Worm (Caenorhabditis elegans): ENCODE data around the gene T28C6.3.

T28C6.3 gene

ce11 chrIV:8794895-8795665, 25.1 kb upstream of the T28C6.3 start:
- TF ChIP-seq ceh-82 (tag; optimal IDR thresholded peaks at IDR 0.05): no peak
- no peak for TF ChIP-seq dmd-4 (tag; optimal IDR thresholded peaks at IDR 0.05)
- no peak for TF ChIP-seq alr-1 (tag; optimal IDR thresholded peaks at IDR 0.05)
- no peak for TF ChIP-seq nhr-11 (tag; optimal IDR thresholded peaks at IDR 0.05)
- TF ChIP-seq unc-62 (GFP tag; optimal IDR thresholded peaks at IDR 0.05): peak; percentile 45
- TF ChIP-seq sma-9 (GFP tag; optimal IDR thresholded peaks at IDR 0.05): peak; percentile 90
- no peak for TF ChIP-seq sma-9 (tag; optimal IDR thresholded peaks at IDR 0.05)
- TF ChIP-seq snpc-4 (tag; optimal IDR thresholded peaks at IDR 0.05): peak; percentile 10
- TF ChIP-seq nhr-6 (tag; optimal IDR thresholded peaks at IDR 0.05): peak; percentile 70
- TF ChIP-seq mbf-1 (tag; optimal IDR thresholded peaks at IDR 0.05): no peak
- peak; percentile 44 for TF ChIP-seq lin-11 (tag; optimal IDR thresholded peaks at IDR 0.05)
- TF ChIP-seq sma-3 (GFP tag; optimal IDR thresholded peaks at IDR 0.05): peak; percentile 77
- TF ChIP-seq nhr-12 (tag; optimal IDR thresholded peaks at IDR 0.05): no peak
- peak; percentile 87 for TF ChIP-seq sem-4 (tag; optimal IDR thresholded peaks at IDR 0.05)
- TF ChIP-seq nhr-10 (tag; optimal IDR thresholded peaks at IDR 0.05): no peak
- no peak for TF ChIP-seq aly-2 (tag; optimal IDR thresholded peaks at IDR 0.05)
- TF ChIP-seq R02D3.7 (tag; optimal IDR thresholded peaks at IDR 0.05): no peak
- peak; percentile 56 for TF ChIP-seq unc-55 (GFP tag; optimal IDR thresholded peaks at IDR 0.05)
- peak; percentile 93 for TF ChIP-seq F13H6.1 (tag; optimal IDR thresholded peaks at IDR 0.05)
- TF ChIP-seq nhr-129 (tag; optimal IDR thresholded peaks at IDR 0.05): peak; percentile 71
- TF ChIP-seq ztf-4 (tag; optimal IDR thresholded peaks at IDR 0.05): peak; percentile 87
- peak; percentile 80 for TF ChIP-seq fos-1 (tag; optimal IDR thresholded peaks at IDR 0.05)
- TF ChIP-seq ztf-11 (tag; optimal IDR thresholded peaks at IDR 0.05): no peak
- TF ChIP-seq zag-1 (tag; optimal IDR thresholded peaks at IDR 0.05): peak; percentile 82
- TF ChIP-seq ama-1 (optimal IDR thresholded peaks at IDR 0.05): no peak
- TF ChIP-seq crh-2 (tag; optimal IDR thresholded peaks at IDR 0.05): peak; percentile 89
- peak; percentile 29 for TF ChIP-seq unc-39 (tag; optimal IDR thresholded peaks at IDR 0.05)
- peak; percentile 17 for TF ChIP-seq gmeb-1 (tag; optimal IDR thresholded peaks at IDR 0.05)
- TF ChIP-seq mdl-1 (tag; optimal IDR thresholded peaks at IDR 0.05): peak; percentile 80 to 93
- peak; percentile 67 for TF ChIP-seq lin-13 (GFP tag; optimal IDR thresholded peaks at IDR 0.05)
- peak; percentile 81 for TF ChIP-seq egl-27 (tag; optimal IDR thresholded peaks at IDR 0.05)
- TF ChIP-seq nhr-77 (tag; optimal IDR thresholded peaks at IDR 0.05): no peak
- TF ChIP-seq lsy-2 (tag; optimal IDR thresholded peaks at IDR 0.05): peak; percentile 1 to 67
- no peak for TF ChIP-seq elt-1 (tag; optimal IDR thresholded peaks at IDR 0.05)
- TF ChIP-seq nhr-21 (tag; optimal IDR thresholded peaks at IDR 0.05): peak; percentile 89
- TF ChIP-seq nhr-237 (tag; optimal IDR thresholded peaks at IDR 0.05): no peak
- TF ChIP-seq peb-1 (tag; optimal IDR thresholded peaks at IDR 0.05): no peak
- TF ChIP-seq mab-5 (tag; optimal IDR thresholded peaks at IDR 0.05): peak; percentile 31
- TF ChIP-seq ceh-16 (tag; optimal IDR thresholded peaks at IDR 0.05): peak; percentile 97
- TF ChIP-seq ztf-1 (GFP tag; conservative IDR thresholded peaks at IDR 0.05): no peak
- TF ChIP-seq blmp-1 (tag; optimal IDR thresholded peaks at IDR 0.05; ENCODE audit: insufficient read depth): peak; percentile 88
- peak; percentile 89 for TF ChIP-seq nhr-25 (tag; optimal IDR thresholded peaks at IDR 0.05)
- no peak for TF ChIP-seq nhr-23 (tag; optimal IDR thresholded peaks at IDR 0.05)
- TF ChIP-seq C34F6.9 (tag; optimal IDR thresholded peaks at IDR 0.05): peak; percentile 82
- TF ChIP-seq Y55F3AM.14 (GFP tag; optimal IDR thresholded peaks at IDR 0.05): peak; percentile 97

ce11 chrIV:8796246-8796645, 23.9 kb upstream of the T28C6.3 start:
- no peak for TF ChIP-seq lin-13 (GFP tag; optimal IDR thresholded peaks at IDR 0.05)
- TF ChIP-seq F13H6.1 (tag; optimal IDR thresholded peaks at IDR 0.05): peak; percentile 9
- no peak for TF ChIP-seq R02D3.7 (tag; optimal IDR thresholded peaks at IDR 0.05)
- TF ChIP-seq Y55F3AM.14 (GFP tag; optimal IDR thresholded peaks at IDR 0.05): no peak
- peak in 1 of 2 experiments; percentile 31 for TF ChIP-seq mdl-1 (tag; optimal IDR thresholded peaks at IDR 0.05)
- peak; percentile 52 for TF ChIP-seq unc-55 (GFP tag; optimal IDR thresholded peaks at IDR 0.05)
- peak; percentile 9 for TF ChIP-seq fos-1 (tag; optimal IDR thresholded peaks at IDR 0.05)
- TF ChIP-seq C34F6.9 (tag; optimal IDR thresholded peaks at IDR 0.05): peak; percentile 60
- peak; percentile 36 for TF ChIP-seq sma-9 (GFP tag; optimal IDR thresholded peaks at IDR 0.05)
- TF ChIP-seq sma-9 (tag; optimal IDR thresholded peaks at IDR 0.05): no peak
- peak; percentile 58 for TF ChIP-seq zag-1 (tag; optimal IDR thresholded peaks at IDR 0.05)

Data from whole organism, L2 larva.